Worm (Caenorhabditis elegans) whole organism, young adult: Measurements from ENCODE around the gene sri-27.

Experiments used
- B0336.3 ChIP-seq: fragments of 200-800 bp; sonication (Bioruptor generic); IDR thresholded peaks from 2 replicates; pipeline ENCODE4 v1.3.6; 2022; ENCODE audit warnings: missing genetic modification characterization, missing compliant biosample characterization
- Y67H2A.10 ChIP-seq: fragments of 200-800 bp; sonication (Bioruptor generic); conservative IDR thresholded peaks from 2 replicates; pipeline ENCODE4 v1.3.6; 2022; ENCODE audit warnings: missing genetic modification reagents, missing genetic modification characterization, missing compliant biosample characterization
- ZK185.1 ChIP-seq: sonication (generic microtip); optimal IDR thresholded peaks from 2 replicates; lab custom pipeline; 2016; ENCODE audit warnings: mild to moderate bottlenecking, missing genetic modification characterization, missing compliant biosample characterization; ENCODE audit not compliant: poor library complexity, severe bottlenecking
- cebp-2 ChIP-seq: fragments of 200-800 bp; sonication (Bioruptor generic); IDR thresholded peaks from 2 replicates; pipeline ENCODE4 v1.3.6; 2022; ENCODE audit warnings: missing genetic modification characterization, missing compliant biosample characterization
- chd-7 ChIP-seq: sonication (generic microtip); optimal IDR thresholded peaks from 2 replicates; lab custom pipeline; 2016; ENCODE audit warnings: mild to moderate bottlenecking, missing genetic modification characterization, moderate library complexity, missing compliant biosample characterization
- hlh-26 ChIP-seq: fragments of 200-800 bp; sonication (Bioruptor generic); conservative IDR thresholded peaks from 2 replicates; pipeline ENCODE4 v1.3.6; 2022; ENCODE audit warnings: missing genetic modification reagents, missing genetic modification characterization, missing compliant biosample characterization
- lin-54 ChIP-seq: fragments of 200-800 bp; sonication (Bioruptor generic); optimal IDR thresholded peaks from 2 replicates; lab custom pipeline; 2018; ENCODE audit warnings: mild to moderate bottlenecking, missing genetic modification characterization, missing compliant biosample characterization
- nfya-1 ChIP-seq: sonication (generic microtip); optimal IDR thresholded peaks from 2 replicates; lab custom pipeline; 2017; ENCODE audit warnings: antibody characterized with exemption, missing compliant biosample characterization, missing genetic modification characterization, borderline replicate concordance; ENCODE audit not compliant: insufficient read depth
- pha-4 ChIP-seq: fragments of 150-350 bp; sonication (generic microtip); optimal IDR thresholded peaks from 2 replicates; lab custom pipeline; 2014; ENCODE audit warnings: missing biosample characterization, missing genetic modification reagents, missing genetic modification characterization
- rec-8 ChIP-seq, 2 experiments: sonication (generic microtip); optimal IDR thresholded peaks; 2 replicates each; lab custom pipeline; 2016; ENCODE audit warnings: mild to moderate bottlenecking in 2 of 2, missing genetic modification characterization in 2 of 2, missing genetic modification reagents in 2 of 2, missing genotype in 2 of 2, missing biosample characterization in 1 of 2, missing compliant biosample characterization in 1 of 2, moderate library complexity in 1 of 2
- tbp1 ChIP-seq: fragments of 200-800 bp; sonication (Bioruptor generic); optimal IDR thresholded peaks from 2 replicates; lab custom pipeline; 2018; ENCODE audit warnings: mild to moderate bottlenecking, missing genetic modification characterization, missing compliant biosample characterization
- unc-62 ChIP-seq: fragments of 150-350 bp; optimal IDR thresholded peaks from 2 replicates; lab custom pipeline; 2014; ENCODE audit warnings: missing biosample characterization, missing genetic modification reagents, missing genetic modification characterization

- no peak for TF ChIP-seq pha-4 (tag; lab: Kevin White, UChicago)
- TF ChIP-seq hlh-26 = no peak
- TF ChIP-seq Y67H2A.10 (GFP tag; lab: Robert Waterston, UW) = no peak
- no peak for TF ChIP-seq rec-8 (tag; optimal IDR thresholded peaks at IDR 0.05; lab: Kevin White, UChicago)
- TF ChIP-seq lin-54 = no peak
- no peak for TF ChIP-seq B0336.3
- no peak for TF ChIP-seq tbp1
- TF ChIP-seq ZK185.1 (tag; lab: Kevin White, UChicago) = no peak
- TF ChIP-seq unc-62 (GFP tag; lab: Kevin White, UChicago) = no peak
- TF ChIP-seq chd-7 = no peak
- TF ChIP-seq nfya-1 = no peak
- no peak for TF ChIP-seq cebp-2
Observed at ce11 chrV:1725353-1725752, at the start of gene sri-27.
